Fruit fly (Drosophila melanogaster) whole organism, pupa: Measurements from ENCODE around the gene hh.

ENCODE experiments used
- CG10348 ChIP-seq: fragments of 200-800 bp; sonication (Bioruptor generic); IDR thresholded peaks from 2 replicates; pipeline ENCODE4 v1.3.6; 2022; ENCODE audit warnings: missing biosample characterization, missing genetic modification characterization
- CG12605 ChIP-seq: fragments of 200-800 bp; sonication (Bioruptor generic); IDR thresholded peaks from 2 replicates; pipeline ENCODE4 v1.3.6; 2022; ENCODE audit warnings: missing biosample characterization, missing genetic modification characterization
- CG13204 ChIP-seq: fragments of 200-800 bp; sonication (Bioruptor generic); optimal IDR thresholded peaks from 2 replicates; lab custom pipeline; 2018; ENCODE audit warnings: missing biosample characterization, mild to moderate bottlenecking, missing genetic modification characterization, moderate library complexity
- CG14655 ChIP-seq: fragments of 200-800 bp; sonication (Bioruptor generic); optimal IDR thresholded peaks from 3 replicates; lab custom pipeline; 2017; ENCODE audit warnings: mild to moderate bottlenecking, missing biosample characterization, missing genetic modification reagents, missing genetic modification characterization
- CG15710 ChIP-seq: fragments of 200-800 bp; sonication (Bioruptor generic); optimal IDR thresholded peaks from 2 replicates; lab custom pipeline; 2018; ENCODE audit warnings: missing biosample characterization, mild to moderate bottlenecking, missing genetic modification characterization, moderate library complexity
- CG17806 ChIP-seq: fragments of 200-800 bp; sonication (Bioruptor generic); optimal IDR thresholded peaks from 2 replicates; lab custom pipeline; 2018; ENCODE audit warnings: missing biosample characterization, mild to moderate bottlenecking, missing genetic modification characterization, moderate library complexity
- CG32121 ChIP-seq: fragments of 200-800 bp; sonication (Bioruptor generic); IDR thresholded peaks from 2 replicates; pipeline ENCODE4 v1.3.6; 2022; ENCODE audit warnings: missing biosample characterization, missing genetic modification characterization
- CG34367 ChIP-seq: fragments of 200-800 bp; sonication (Bioruptor generic); optimal IDR thresholded peaks from 2 replicates; lab custom pipeline; 2018; ENCODE audit warnings: missing biosample characterization, mild to moderate bottlenecking, missing genetic modification characterization
- CG4496 ChIP-seq: fragments of 200-800 bp; sonication (Bioruptor generic); IDR thresholded peaks from 3 replicates; pipeline ENCODE4 v1.3.6; 2022; ENCODE audit warnings: missing biosample characterization, missing genetic modification characterization
- CG8159 ChIP-seq: fragments of 200-800 bp; sonication (Bioruptor generic); optimal IDR thresholded peaks from 3 replicates; lab custom pipeline; 2018; ENCODE audit warnings: missing biosample characterization, mild to moderate bottlenecking, missing genetic modification characterization, moderate library complexity
- CG8301 ChIP-seq: fragments of 200-800 bp; sonication (Bioruptor generic); optimal IDR thresholded peaks from 2 replicates; lab custom pipeline; 2018; ENCODE audit warnings: missing biosample characterization, mild to moderate bottlenecking, missing genetic modification characterization
- CG9948 ChIP-seq: fragments of 200-800 bp; sonication (Bioruptor generic); optimal IDR thresholded peaks from 2 replicates; lab custom pipeline; 2018; ENCODE audit warnings: missing biosample characterization, mild to moderate bottlenecking, missing genetic modification characterization, moderate library complexity
- D1 ChIP-seq: fragments of 200-800 bp; sonication (Bioruptor generic); optimal IDR thresholded peaks from 2 replicates; lab custom pipeline; 2018; ENCODE audit warnings: missing biosample characterization, mild to moderate bottlenecking, missing genetic modification characterization, moderate library complexity
- EcR ChIP-seq: fragments of 200-800 bp; sonication (Bioruptor generic); optimal IDR thresholded peaks from 3 replicates; lab custom pipeline; 2019; ENCODE audit warnings: missing biosample characterization, missing genetic modification characterization, mild to moderate bottlenecking, moderate library complexity, missing genetic modification reagents
- Ets98B ChIP-seq: fragments of 200-800 bp; sonication (Bioruptor generic); IDR thresholded peaks from 2 replicates; pipeline ENCODE4 v1.3.6; 2022; ENCODE audit warnings: missing biosample characterization, missing genetic modification characterization
- Pif1A ChIP-seq: fragments of 200-800 bp; sonication (Bioruptor generic); optimal IDR thresholded peaks from 3 replicates; lab custom pipeline; 2016; ENCODE audit warnings: missing biosample characterization, missing genetic modification characterization
- Pif1B ChIP-seq: fragments of 200-800 bp; sonication (Bioruptor generic); optimal IDR thresholded peaks from 3 replicates; lab custom pipeline; 2016; ENCODE audit warnings: missing biosample characterization, missing genetic modification characterization
- Snoo ChIP-seq: fragments of 200-800 bp; sonication (Bioruptor generic); optimal IDR thresholded peaks from 3 replicates; lab custom pipeline; 2017; ENCODE audit warnings: missing biosample characterization, mild to moderate bottlenecking, missing genetic modification characterization, inconsistent platforms
- fd96Ca ChIP-seq: fragments of 200-800 bp; sonication (Bioruptor generic); IDR thresholded peaks from 3 replicates; pipeline ENCODE4 v1.3.6; 2022; ENCODE audit warnings: missing biosample characterization, missing genetic modification characterization
- gl ChIP-seq: fragments of 200-800 bp; sonication (Bioruptor generic); optimal IDR thresholded peaks from 2 replicates; lab custom pipeline; 2018; ENCODE audit warnings: missing biosample characterization, mild to moderate bottlenecking, missing genetic modification characterization
- rn ChIP-seq: fragments of 200-800 bp; sonication (Bioruptor generic); IDR thresholded peaks from 2 replicates; pipeline ENCODE4 v1.3.6; 2022; ENCODE audit warnings: missing biosample characterization, missing genetic modification characterization

The hh gene

dm6 chr3R:23164134-23164533 is 22.4 kb upstream of the hh start:
- TF ChIP-seq CG13204 (GFP tag; lab: Kevin White, UChicago) (no peak), EcR (GFP tag; lab: Kevin White, UChicago) (no peak), CG32121 (GFP tag; lab: Robert Waterston, UW) (no peak), CG4496 (no peak), CG8301 (tag; lab: Kevin White, UChicago) (no peak), Snoo (tag; lab: Kevin White, UChicago) (no peak), CG10348 (no peak), rn (GFP tag; lab: Robert Waterston, UW) (no peak), CG12605 (GFP tag; lab: Robert Waterston, UW) (no peak), gl (tag; lab: Kevin White, UChicago) (no peak), fd96Ca (no peak), CG15710 (no peak), D1 (no peak), Ets98B (GFP tag; lab: Robert Waterston, UW) (no peak), CG9948 (no peak), Pif1A (GFP tag; lab: Kevin White, UChicago) (no peak), CG17806 (tag; lab: Kevin White, UChicago) (no peak), CG8159 (tag; lab: Kevin White, UChicago) (no peak), CG14655 (no peak), CG34367 (tag; lab: Kevin White, UChicago) (no peak)

dm6 chr3R:23161288-23161870 is 19.7 kb upstream of the hh start, which contains the start of gene CG13829:
Gene CG13829 (minus strand): TSS chr3R:23161338.
- no peak for TF ChIP-seq CG9948
- TF ChIP-seq CG34367 (tag; lab: Kevin White, UChicago): no peak
- TF ChIP-seq CG32121 (GFP tag; lab: Robert Waterston, UW): no peak
- TF ChIP-seq CG15710: no peak
- TF ChIP-seq gl (tag; lab: Kevin White, UChicago): no peak
- TF ChIP-seq EcR (GFP tag; lab: Kevin White, UChicago): no peak
- no peak for TF ChIP-seq CG17806 (tag; lab: Kevin White, UChicago)
- TF ChIP-seq CG8301 (tag; lab: Kevin White, UChicago): no peak
- no peak for TF ChIP-seq CG10348
- no peak for TF ChIP-seq CG14655
- no peak for TF ChIP-seq Pif1B (GFP tag; lab: Kevin White, UChicago)
- no peak for TF ChIP-seq CG13204 (GFP tag; lab: Kevin White, UChicago)
- TF ChIP-seq Ets98B (GFP tag; lab: Robert Waterston, UW): no peak
- TF ChIP-seq CG8159 (tag; lab: Kevin White, UChicago): no peak
- no peak for TF ChIP-seq rn (GFP tag; lab: Robert Waterston, UW)
- TF ChIP-seq D1: no peak
- TF ChIP-seq, all 21 proteins: peak for 0

- TF ChIP-seq CG8159 (tag; lab: Kevin White, UChicago): no peak
- peak; percentile 63; the same call in 1 of the 2 replicates for TF ChIP-seq CG12605 (GFP tag; lab: Robert Waterston, UW)
Observed at dm6 chr3R:23159289-23159956, 17.7 kb upstream of the hh start, which contains the start of gene VhaAC39-2. Gene VhaAC39-2 (minus strand): TSS chr3R:23159316.

DNA sequence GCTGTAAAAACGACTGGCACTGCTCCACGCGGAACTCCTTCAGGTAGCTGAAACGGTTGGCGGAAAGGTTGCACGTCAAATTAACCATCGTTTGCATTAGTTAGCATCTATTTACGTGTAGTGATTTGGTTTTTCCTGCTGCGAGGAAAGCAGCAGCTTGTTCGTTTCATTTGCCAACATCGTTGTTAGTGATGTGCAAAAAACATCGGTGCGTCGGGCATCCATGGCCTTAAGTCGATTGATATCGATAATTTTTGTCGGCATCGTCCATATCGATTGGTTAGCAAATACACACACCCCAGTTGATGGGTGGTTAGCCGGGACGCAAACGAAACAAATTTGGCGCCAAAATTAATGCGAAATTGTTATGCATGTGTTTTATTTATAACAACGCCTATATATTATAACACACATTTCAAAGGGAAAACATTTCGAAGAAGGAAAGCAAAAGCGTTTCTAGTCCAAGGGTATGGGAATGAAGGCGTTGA is 16.0 kb upstream of the hh start, which contains the start of gene unk:
Gene unk (minus strand): TSS at position 199 of the 488 bp plus-strand sequence.
- TF ChIP-seq Ets98B (GFP tag; lab: Robert Waterston, UW): no peak
- TF ChIP-seq CG10348: no peak
- TF ChIP-seq CG12605 (GFP tag; lab: Robert Waterston, UW): no peak
- TF ChIP-seq D1: no peak
- TF ChIP-seq CG9948: no peak
- TF ChIP-seq Pif1A (GFP tag; lab: Kevin White, UChicago): no peak
- TF ChIP-seq rn (GFP tag; lab: Robert Waterston, UW): no peak
- no peak for TF ChIP-seq CG14655
- TF ChIP-seq CG34367 (tag; lab: Kevin White, UChicago): no peak

dm6 chr3R:23156865-23157515 is 15.3 kb upstream of the hh start:
- no peak for TF ChIP-seq CG10348
- TF ChIP-seq Snoo (tag; lab: Kevin White, UChicago): peak; percentile 38
- no peak for TF ChIP-seq CG8159 (tag; lab: Kevin White, UChicago)
- TF ChIP-seq CG8301 (tag; lab: Kevin White, UChicago): peak; percentile 40
- TF ChIP-seq EcR (GFP tag; lab: Kevin White, UChicago): peak; percentile 98
- no peak for TF ChIP-seq CG9948
- TF ChIP-seq CG15710: peak; percentile 16
- TF ChIP-seq Pif1B (GFP tag; lab: Kevin White, UChicago): no peak
- no peak; the same call in 1 of the 2 replicates for TF ChIP-seq Ets98B (GFP tag; lab: Robert Waterston, UW)
- TF ChIP-seq CG12605 (GFP tag; lab: Robert Waterston, UW): peak; percentile 67
- TF ChIP-seq CG32121 (GFP tag; lab: Robert Waterston, UW): peak; percentile 38; the same call in 1 of the 2 replicates
- peak; percentile 71; the same call in 2 of the 3 replicates for TF ChIP-seq CG4496
- TF ChIP-seq CG13204 (GFP tag; lab: Kevin White, UChicago): peak; percentile 54
- TF ChIP-seq rn (GFP tag; lab: Robert Waterston, UW): no peak
- TF ChIP-seq gl (tag; lab: Kevin White, UChicago): peak; percentile 54
- no peak for TF ChIP-seq fd96Ca
- TF ChIP-seq CG34367 (tag; lab: Kevin White, UChicago): peak; percentile 26
